Fruit fly (Drosophila melanogaster) whole organism, embryonic: ENCODE results near the gene abo.
A peak's percentile ranks its signal among the peaks of the same experiment; 100 is the strongest.

ENCODE experiments used
- Awh ChIP-seq: fragments of 200-800 bp; sonication (Bioruptor generic); IDR thresholded peaks from 2 replicates; pipeline ENCODE4, ENCODE4 v1.3.6; 2022; ENCODE audit warnings: missing biosample characterization, missing genetic modification characterization
- B-H1 ChIP-seq: fragments of 200-800 bp; sonication (Bioruptor generic); IDR thresholded peaks from 3 replicates; pipeline ENCODE4 v1.3.6; 2022; ENCODE audit warnings: missing biosample characterization, missing genetic modification characterization
- CG12071 ChIP-seq: fragments of 200-800 bp; sonication (Bioruptor generic); optimal IDR thresholded peaks from 3 replicates; lab custom pipeline; 2018; ENCODE audit warnings: missing biosample characterization, mild to moderate bottlenecking, missing genetic modification characterization
- CG12659 ChIP-seq: fragments of 200-800 bp; sonication (Bioruptor generic); optimal IDR thresholded peaks from 3 replicates; lab custom pipeline; 2017; ENCODE audit warnings: mild to moderate bottlenecking, missing biosample characterization, missing genetic modification reagents, missing genetic modification characterization
- CG12942 ChIP-seq: fragments of 200-800 bp; sonication (Bioruptor generic); optimal IDR thresholded peaks from 3 replicates; lab custom pipeline; 2016; ENCODE audit warnings: missing biosample characterization, missing genetic modification characterization
- CG13296 ChIP-seq: fragments of 200-800 bp; sonication (Bioruptor generic); optimal IDR thresholded peaks from 3 replicates; lab custom pipeline; 2018; ENCODE audit warnings: missing biosample characterization, mild to moderate bottlenecking, missing genetic modification characterization
- CG14667 ChIP-seq: fragments of 200-800 bp; sonication (Bioruptor generic); IDR thresholded peaks from 2 replicates; pipeline ENCODE4 v1.3.6; 2022; ENCODE audit warnings: missing biosample characterization, missing genetic modification characterization
- CG16815 ChIP-seq: fragments of 200-800 bp; sonication (Bioruptor generic); optimal IDR thresholded peaks from 3 replicates; lab custom pipeline; 2017; ENCODE audit warnings: missing biosample characterization, mild to moderate bottlenecking, missing genetic modification characterization
- CG17359 ChIP-seq: fragments of 200-800 bp; sonication (Bioruptor generic); optimal IDR thresholded peaks from 3 replicates; lab custom pipeline; 2018; ENCODE audit warnings: missing biosample characterization, mild to moderate bottlenecking, missing genetic modification characterization, moderate library complexity
- CG17385 ChIP-seq: fragments of 200-800 bp; sonication (Bioruptor generic); optimal IDR thresholded peaks from 3 replicates; lab custom pipeline; 2018; ENCODE audit warnings: missing biosample characterization, mild to moderate bottlenecking, missing genetic modification characterization
- CG2129 ChIP-seq: fragments of 200-800 bp; sonication (Bioruptor generic); IDR thresholded peaks from 2 replicates; pipeline ENCODE4 v1.3.6; 2022; ENCODE audit warnings: missing biosample characterization, missing genetic modification characterization; ENCODE audit not compliant: partially characterized antibody
- CG4282 ChIP-seq: fragments of 200-800 bp; sonication (Bioruptor generic); optimal IDR thresholded peaks from 2 replicates; lab custom pipeline; 2016; ENCODE audit warnings: missing biosample characterization, missing genetic modification characterization
- CG4328 ChIP-seq: fragments of 200-800 bp; sonication (Bioruptor generic); optimal IDR thresholded peaks from 3 replicates; lab custom pipeline; 2017; ENCODE audit warnings: missing biosample characterization, missing genetic modification reagents, missing genetic modification characterization
- CG7745 ChIP-seq: fragments of 200-800 bp; sonication (Bioruptor generic); optimal IDR thresholded peaks from 2 replicates; lab custom pipeline; 2018; ENCODE audit warnings: missing biosample characterization, mild to moderate bottlenecking, missing genetic modification characterization, moderate library complexity
- CG7963 ChIP-seq: fragments of 200-800 bp; sonication (Bioruptor generic); IDR thresholded peaks from 3 replicates; pipeline ENCODE4 v1.3.6; 2022; ENCODE audit warnings: missing biosample characterization, missing genetic modification characterization; ENCODE audit not compliant: partially characterized antibody
- CG7987 ChIP-seq: fragments of 200-800 bp; sonication (Bioruptor generic); optimal IDR thresholded peaks from 2 replicates; lab custom pipeline; 2018; ENCODE audit warnings: missing biosample characterization, mild to moderate bottlenecking, missing genetic modification characterization, moderate library complexity
- CG8944 ChIP-seq: fragments of 200-800 bp; sonication (Bioruptor generic); optimal IDR thresholded peaks from 3 replicates; lab custom pipeline; 2016; ENCODE audit warnings: missing biosample characterization, missing genetic modification characterization
- D19B ChIP-seq: fragments of 200-800 bp; sonication (Bioruptor generic); optimal IDR thresholded peaks from 2 replicates; lab custom pipeline; 2017; ENCODE audit warnings: missing biosample characterization, mild to moderate bottlenecking, missing genetic modification characterization
- Dfd ChIP-seq, 2 experiments: fragments of >200 bp; optimal IDR thresholded peaks; 2 replicates each; lab custom pipeline; 2017; ENCODE audit warnings: missing biosample characterization in 2 of 2, missing genetic modification characterization in 2 of 2
- Doc3 ChIP-seq: fragments of 200-800 bp; sonication (Bioruptor generic); IDR thresholded peaks from 3 replicates; pipeline ENCODE4 v1.3.6; 2022; ENCODE audit warnings: missing biosample characterization, missing genetic modification characterization; ENCODE audit not compliant: partially characterized antibody
- Fer3 ChIP-seq: fragments of 200-800 bp; sonication (Bioruptor generic); optimal IDR thresholded peaks from 2 replicates; lab custom pipeline; 2018; ENCODE audit warnings: missing biosample characterization, mild to moderate bottlenecking, missing genetic modification characterization, moderate library complexity
- Gug ChIP-seq: fragments of 200-800 bp; sonication (Bioruptor generic); IDR thresholded peaks from 4 replicates; pipeline ENCODE4 v1.3.6; 2022; ENCODE audit warnings: missing biosample characterization, missing genetic modification characterization
- Hmx ChIP-seq: fragments of 200-800 bp; sonication (Bioruptor generic); optimal IDR thresholded peaks from 2 replicates; lab custom pipeline; 2016; ENCODE audit warnings: missing biosample characterization, missing genetic modification characterization
- Lpt ChIP-seq: fragments of >200 bp; optimal IDR thresholded peaks from 2 replicates; lab custom pipeline; 2018; ENCODE audit warnings: missing biosample characterization, missing genetic modification characterization
- NC2α ChIP-seq: fragments of 200-800 bp; sonication (Bioruptor generic); optimal IDR thresholded peaks from 2 replicates; lab custom pipeline; 2016; ENCODE audit warnings: missing biosample characterization, missing genetic modification characterization
- Ravus ChIP-seq: fragments of 200-800 bp; sonication (Bioruptor generic); IDR thresholded peaks from 2 replicates; pipeline ENCODE4 v1.3.6; 2022; ENCODE audit warnings: missing biosample characterization, missing genetic modification characterization
- Rfx ChIP-seq: fragments of 200-800 bp; sonication (Bioruptor generic); IDR thresholded peaks from 2 replicates; pipeline ENCODE4 v1.3.6; 2022; ENCODE audit warnings: missing biosample characterization, missing genetic modification characterization
- Stat92E ChIP-seq, 3 experiments: fragments of >200 bp in 2 of 3; fragments of 200-800 bp in 1 of 3; sonication (Bioruptor generic) in 1 of 3; optimal IDR thresholded peaks; 2 replicates each; lab custom pipeline; 2017 to 2019; ENCODE audit warnings: missing biosample characterization in 3 of 3, missing genetic modification characterization in 3 of 3, mild to moderate bottlenecking in 1 of 3, moderate library complexity in 1 of 3
- al ChIP-seq: fragments of 200-800 bp; sonication (Bioruptor generic); IDR thresholded peaks from 2 replicates; pipeline ENCODE4 v1.3.6; 2022; ENCODE audit warnings: missing biosample characterization, missing genetic modification characterization
- cad ChIP-seq: fragments of >200 bp; optimal IDR thresholded peaks from 2 replicates; lab custom pipeline; 2017; ENCODE audit warnings: missing biosample characterization, missing genetic modification characterization
- cg ChIP-seq: fragments of 200-800 bp; sonication (Bioruptor generic); optimal IDR thresholded peaks from 3 replicates; lab custom pipeline; 2019; ENCODE audit warnings: missing biosample characterization, mild to moderate bottlenecking, missing genetic modification characterization, moderate library complexity
- chinmo ChIP-seq: fragments of 200-800 bp; sonication (Bioruptor generic); IDR thresholded peaks from 4 replicates; pipeline ENCODE4 v1.3.6; 2022; ENCODE audit warnings: missing biosample characterization, missing genetic modification characterization; ENCODE audit not compliant: partially characterized antibody
- croc ChIP-seq: fragments of 200-800 bp; sonication (Bioruptor generic); conservative IDR thresholded peaks from 3 replicates; pipeline ENCODE4 v1.3.6; 2022; ENCODE audit warnings: missing biosample characterization, missing genetic modification characterization
- disco-r ChIP-seq: fragments of 200-800 bp; sonication (Bioruptor generic); optimal IDR thresholded peaks from 2 replicates; lab custom pipeline; 2016; ENCODE audit warnings: missing biosample characterization, missing genetic modification characterization
- dmrt11E ChIP-seq: fragments of 200-800 bp; sonication (Bioruptor generic); optimal IDR thresholded peaks from 3 replicates; lab custom pipeline; 2018; ENCODE audit warnings: missing biosample characterization, mild to moderate bottlenecking, missing genetic modification characterization, moderate library complexity
- gsb ChIP-seq: fragments of 200-800 bp; sonication (Bioruptor generic); IDR thresholded peaks from 2 replicates; pipeline ENCODE4 v1.3.6; 2022; ENCODE audit warnings: missing biosample characterization, missing genetic modification characterization
- gsb-n ChIP-seq: fragments of 200-800 bp; sonication (Bioruptor generic); optimal IDR thresholded peaks from 3 replicates; lab custom pipeline; 2018; ENCODE audit warnings: missing biosample characterization, mild to moderate bottlenecking, missing genetic modification characterization
- insv ChIP-seq, 2 experiments: fragments of 200-800 bp; sonication (Bioruptor generic); optimal IDR thresholded peaks; 3 replicates each; lab custom pipeline; 2016 to 2018; ENCODE audit warnings: missing biosample characterization in 2 of 2, missing genetic modification characterization in 2 of 2
- mirr ChIP-seq: fragments of 200-800 bp; sonication (Bioruptor generic); optimal IDR thresholded peaks from 3 replicates; lab custom pipeline; 2018; ENCODE audit warnings: missing biosample characterization, mild to moderate bottlenecking, missing genetic modification characterization
- otp ChIP-seq: fragments of 200-800 bp; sonication (Bioruptor generic); IDR thresholded peaks from 3 replicates; pipeline ENCODE4, ENCODE4 v1.3.6; 2022; ENCODE audit warnings: missing biosample characterization, missing genetic modification characterization
- pita ChIP-seq: fragments of 200-800 bp; sonication (Bioruptor generic); optimal IDR thresholded peaks from 2 replicates; lab custom pipeline; 2017; ENCODE audit warnings: missing biosample characterization, mild to moderate bottlenecking, missing genetic modification characterization
- sc ChIP-seq, 3 experiments: fragments of >200 bp in 2 of 3; fragments of 200-800 bp in 1 of 3; sonication (Bioruptor generic) in 1 of 3; optimal IDR thresholded peaks; 2 replicates in 2 of 3; 3 replicates in 1 of 3; lab custom pipeline; 2017; ENCODE audit warnings: mild to moderate bottlenecking in 1 of 3, missing biosample characterization in 1 of 3, missing genetic modification characterization in 1 of 3, missing genetic modification reagents in 1 of 3
- sens-2 ChIP-seq: fragments of 200-800 bp; sonication (Bioruptor generic); IDR thresholded peaks from 2 replicates; pipeline ENCODE4 v1.3.6; 2022; ENCODE audit warnings: missing biosample characterization, missing genetic modification characterization
- sim ChIP-seq: fragments of 200-800 bp; sonication (Bioruptor generic); IDR thresholded peaks from 2 replicates; pipeline ENCODE4 v1.3.6; 2022; ENCODE audit warnings: missing biosample characterization, missing genetic modification characterization
- slbo ChIP-seq: fragments of 200-800 bp; sonication (Bioruptor generic); IDR thresholded peaks from 2 replicates; pipeline ENCODE4 v1.3.6; 2022; ENCODE audit warnings: missing biosample characterization, missing genetic modification characterization
- sob ChIP-seq: fragments of 200-800 bp; sonication (Bioruptor generic); IDR thresholded peaks from 2 replicates; pipeline ENCODE4 v1.3.6; 2022; ENCODE audit warnings: missing biosample characterization, missing genetic modification characterization
- stwl ChIP-seq: fragments of 200-800 bp; sonication (Bioruptor generic); optimal IDR thresholded peaks from 3 replicates; lab custom pipeline; 2018; ENCODE audit warnings: missing biosample characterization, mild to moderate bottlenecking, missing genetic modification characterization, moderate library complexity
- wdn ChIP-seq: fragments of 200-800 bp; sonication (Bioruptor generic); IDR thresholded peaks from 2 replicates; pipeline ENCODE4 v1.3.6; 2022; ENCODE audit warnings: missing biosample characterization, missing genetic modification characterization
- zf30C ChIP-seq: fragments of 200-800 bp; sonication (Bioruptor generic); optimal IDR thresholded peaks from 3 replicates; lab custom pipeline; 2018; ENCODE audit warnings: missing biosample characterization, mild to moderate bottlenecking, missing genetic modification characterization

The abo gene

DNA sequence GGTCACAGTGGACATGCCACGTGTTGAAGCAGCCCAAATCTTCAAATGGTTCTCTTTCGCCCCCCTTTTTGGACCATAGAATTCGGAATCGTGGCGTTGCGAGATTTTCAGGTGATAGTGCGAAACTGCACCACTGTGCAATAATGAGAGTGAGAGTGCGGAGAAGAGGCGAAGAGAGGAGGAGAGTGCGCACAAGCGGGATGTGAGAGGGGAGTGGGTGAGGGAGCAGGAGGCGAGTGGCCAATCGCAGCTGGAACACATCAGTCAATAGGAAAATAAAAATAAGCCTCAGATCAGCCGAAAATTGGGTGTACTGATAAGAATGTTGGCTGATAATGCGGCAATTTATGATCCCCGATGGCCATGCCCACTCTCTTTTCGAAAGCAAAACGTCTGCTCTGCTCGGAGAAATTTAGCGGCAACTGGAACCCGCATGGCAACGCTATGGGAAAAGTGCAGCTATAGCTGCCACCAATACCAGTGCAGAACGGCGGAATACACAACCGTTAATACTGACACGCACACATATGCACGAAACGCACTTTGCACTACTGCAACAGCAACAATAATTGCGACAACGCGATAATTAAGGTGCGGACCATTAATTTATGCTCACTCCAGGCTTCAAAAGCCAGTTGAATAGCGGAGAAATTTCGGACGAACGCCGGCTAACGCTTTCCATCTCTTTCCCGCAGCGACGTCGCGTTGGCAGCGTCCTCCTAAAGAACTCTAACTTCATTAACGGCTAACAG lies 7.7 kb downstream of the abo start (continued):
- TF ChIP-seq sc (optimal IDR thresholded peaks at IDR 0.05; lab: Kevin White, UChicago): no peak
- TF ChIP-seq sc (GFP tag; optimal IDR thresholded peaks at IDR 0.05; lab: Kevin White, UChicago): no peak
- no peak for TF ChIP-seq mirr (GFP tag; lab: Kevin White, UChicago)
- peak; percentile 29 for TF ChIP-seq CG12659
- no peak for TF ChIP-seq dmrt11E
- TF ChIP-seq Lpt (GFP tag; lab: Kevin White, UChicago): no peak
- TF ChIP-seq CG14667 (GFP tag; lab: Robert Waterston, UW): no peak
- no peak for TF ChIP-seq Dfd (GFP tag; optimal IDR thresholded peaks at IDR 0.05; lab: Kevin White, UChicago)
- TF ChIP-seq Ravus: no peak
- TF ChIP-seq CG13296 (GFP tag; lab: Kevin White, UChicago): no peak
- no peak for TF ChIP-seq pita (GFP tag; lab: Kevin White, UChicago)
- TF ChIP-seq CG17359: peak; percentile 17
- TF ChIP-seq croc (GFP tag; lab: Robert Waterston, UW): no peak
- TF ChIP-seq CG12071 (GFP tag; lab: Kevin White, UChicago): no peak
- no peak for TF ChIP-seq Stat92E (GFP tag; optimal IDR thresholded peaks at IDR 0.05; lab: Kevin White, UChicago)
- no peak for TF ChIP-seq gsb-n (tag; lab: Kevin White, UChicago)
- TF ChIP-seq B-H1 (GFP tag; lab: Robert Waterston, UW): no peak
- no peak; the same call in 1 of the 2 replicates for TF ChIP-seq Rfx
- no peak for TF ChIP-seq wdn
- TF ChIP-seq CG4282 (GFP tag; lab: Kevin White, UChicago): peak; percentile 40
- no peak for TF ChIP-seq Fer3 (tag; lab: Kevin White, UChicago)
- TF ChIP-seq CG7987 (GFP tag; lab: Kevin White, UChicago): peak; percentile 65
- no peak for TF ChIP-seq D19B (GFP tag; lab: Kevin White, UChicago)
- TF ChIP-seq Doc3 (GFP tag; lab: Robert Waterston, UW): no peak
- no peak for TF ChIP-seq Hmx
- TF ChIP-seq CG16815 (GFP tag; lab: Kevin White, UChicago): no peak
- no peak for TF ChIP-seq CG8944 (GFP tag; lab: Kevin White, UChicago)
- TF ChIP-seq gsb: no peak
- peak; percentile 32 for TF ChIP-seq cad (GFP tag; lab: Kevin White, UChicago)
- TF ChIP-seq slbo (GFP tag; lab: Robert Waterston, UW): no peak
- no peak for TF ChIP-seq CG12942 (GFP tag; lab: Kevin White, UChicago)
- TF ChIP-seq CG4328 (GFP tag; lab: Kevin White, UChicago): no peak
- TF ChIP-seq disco-r (GFP tag; lab: Kevin White, UChicago): no peak
- TF ChIP-seq sim (GFP tag; lab: Robert Waterston, UW): no peak; the same call in 1 of the 2 replicates
- TF ChIP-seq al (GFP tag; lab: Robert Waterston, UW): no peak
- TF ChIP-seq sob (GFP tag; lab: Robert Waterston, UW): no peak
- TF ChIP-seq CG7745 (tag; lab: Kevin White, UChicago): no peak
- TF ChIP-seq Gug (GFP tag; lab: Robert Waterston, UW): no peak
- peak; percentile 6 for TF ChIP-seq NC2α (GFP tag; lab: Kevin White, UChicago)
- TF ChIP-seq chinmo: peak; percentile 57; the same call in 2 of the 4 replicates
- TF ChIP-seq sens-2 (GFP tag; lab: Robert Waterston, UW): no peak
- TF ChIP-seq zf30C (GFP tag; lab: Kevin White, UChicago): no peak
- TF ChIP-seq cg: peak; percentile 87
- TF ChIP-seq stwl (tag; lab: Kevin White, UChicago): no peak
- TF ChIP-seq CG7963: 0 out of 3 replicates have a peak, but pooled peaks have one; percentile 9
- TF ChIP-seq insv (GFP tag; optimal IDR thresholded peaks at IDR 0.05; lab: Kevin White, UChicago): no peak
- TF ChIP-seq otp: 0 out of 3 replicates have a peak, but pooled peaks have one; percentile 24
- TF ChIP-seq CG17385 (GFP tag; lab: Kevin White, UChicago): peak; percentile 8
- TF ChIP-seq CG2129 (GFP tag; lab: Robert Waterston, UW): no peak
- peak; percentile 49 for TF ChIP-seq Awh (GFP tag; lab: Robert Waterston, UW)
